Fruit fly (Drosophila melanogaster): ENCODE measurements around the gene Vha100-4.

- TF ChIP-seq foxo (GFP tag; optimal IDR thresholded peaks at IDR 0.05) = no peak
- TF ChIP-seq sage (GFP tag; optimal IDR thresholded peaks at IDR 0.05) = no peak
Measured at dm6 chr3R:18366644-18366985, 23.0 kb downstream of the Vha100-4 start.

All from whole organism, wandering third instar larva.